Fruit fly (Drosophila melanogaster) whole organism, embryonic: ENCODE data around the gene GCC88.

ENCODE experiments used
- Atf3 ChIP-seq: fragments of 200-800 bp; sonication (Bioruptor generic); optimal IDR thresholded peaks from 3 replicates; lab custom pipeline; 2016; ENCODE audit warnings: missing biosample characterization, missing genetic modification characterization
- CG11093 ChIP-seq: fragments of 200-800 bp; sonication (Bioruptor generic); IDR thresholded peaks from 3 replicates; pipeline ENCODE4 v1.3.6; 2022; ENCODE audit warnings: missing biosample characterization, missing genetic modification characterization
- CG12219 ChIP-seq: fragments of 200-800 bp; sonication (Bioruptor generic); optimal IDR thresholded peaks from 3 replicates; lab custom pipeline; 2018; ENCODE audit warnings: missing biosample characterization, mild to moderate bottlenecking, missing genetic modification characterization
- CG12659 ChIP-seq: fragments of 200-800 bp; sonication (Bioruptor generic); optimal IDR thresholded peaks from 3 replicates; lab custom pipeline; 2017; ENCODE audit warnings: mild to moderate bottlenecking, missing biosample characterization, missing genetic modification reagents, missing genetic modification characterization
- CG15601 ChIP-seq: fragments of 200-800 bp; sonication (Bioruptor generic); optimal IDR thresholded peaks from 3 replicates; lab custom pipeline; 2019; ENCODE audit warnings: missing biosample characterization, mild to moderate bottlenecking, missing genetic modification characterization, moderate library complexity
- CG17361 ChIP-seq: fragments of 200-800 bp; sonication (Bioruptor generic); IDR thresholded peaks from 3 replicates; pipeline ENCODE4 v1.3.6; 2022; ENCODE audit warnings: missing biosample characterization, missing genetic modification characterization
- CG17612 ChIP-seq: fragments of 200-800 bp; sonication (Bioruptor generic); IDR thresholded peaks from 2 replicates; pipeline ENCODE4 v1.3.6; 2022; ENCODE audit warnings: missing biosample characterization, missing genetic modification characterization
- CG2120 ChIP-seq: fragments of 200-800 bp; sonication (Bioruptor generic); optimal IDR thresholded peaks from 3 replicates; lab custom pipeline; 2016; ENCODE audit warnings: missing biosample characterization, missing genetic modification characterization
- CG31441 ChIP-seq: fragments of 200-800 bp; sonication (Bioruptor generic); IDR thresholded peaks from 2 replicates; pipeline ENCODE4 v1.3.6; 2022; ENCODE audit warnings: missing biosample characterization, missing genetic modification characterization
- CG32767 ChIP-seq: fragments of 200-800 bp; sonication (Bioruptor generic); IDR thresholded peaks from 2 replicates; pipeline ENCODE4 v1.3.6; 2022; ENCODE audit warnings: missing biosample characterization, missing genetic modification characterization
- CG3726 ChIP-seq: fragments of 200-800 bp; sonication (Bioruptor generic); IDR thresholded peaks from 3 replicates; pipeline ENCODE4, ENCODE4 v1.3.6; 2022; ENCODE audit warnings: missing biosample characterization, missing genetic modification characterization
- CG43689 ChIP-seq: fragments of 200-800 bp; sonication (Bioruptor generic); IDR thresholded peaks from 2 replicates; pipeline ENCODE4 v1.3.6; 2022; ENCODE audit warnings: missing biosample characterization, missing genetic modification characterization
- CG4707 ChIP-seq: fragments of 200-800 bp; sonication (Bioruptor generic); optimal IDR thresholded peaks from 2 replicates; lab custom pipeline; 2018; ENCODE audit warnings: missing biosample characterization, mild to moderate bottlenecking, missing genetic modification characterization, moderate library complexity
- CG6854 ChIP-seq: fragments of 200-800 bp; sonication (Bioruptor generic); optimal IDR thresholded peaks from 3 replicates; lab custom pipeline; 2017; ENCODE audit warnings: missing biosample characterization, mild to moderate bottlenecking, missing genetic modification characterization
- CG7786 ChIP-seq: fragments of 200-800 bp; sonication (Bioruptor generic); optimal IDR thresholded peaks from 2 replicates; lab custom pipeline; 2016; ENCODE audit warnings: missing biosample characterization, missing genetic modification characterization
- Chrac-16 ChIP-seq: fragments of 200-800 bp; sonication (Bioruptor generic); optimal IDR thresholded peaks from 3 replicates; lab custom pipeline; 2016; ENCODE audit warnings: missing biosample characterization, missing genetic modification characterization
- Dip2 ChIP-seq: fragments of 200-800 bp; sonication (Bioruptor generic); IDR thresholded peaks from 2 replicates; pipeline ENCODE4 v1.3.6; 2022; ENCODE audit warnings: missing biosample characterization, missing genetic modification characterization
- Hand ChIP-seq: fragments of 200-800 bp; sonication (Bioruptor generic); optimal IDR thresholded peaks from 2 replicates; lab custom pipeline; 2017; ENCODE audit warnings: mild to moderate bottlenecking, missing biosample characterization, missing genetic modification reagents, missing genetic modification characterization
- Jarid2 ChIP-seq: fragments of 200-800 bp; sonication (Bioruptor generic); optimal IDR thresholded peaks from 3 replicates; lab custom pipeline; 2017; ENCODE audit warnings: mild to moderate bottlenecking, missing biosample characterization, missing genetic modification reagents, missing genetic modification characterization
- Lpt ChIP-seq: fragments of >200 bp; optimal IDR thresholded peaks from 2 replicates; lab custom pipeline; 2018; ENCODE audit warnings: missing biosample characterization, missing genetic modification characterization
- NC2α ChIP-seq: fragments of 200-800 bp; sonication (Bioruptor generic); optimal IDR thresholded peaks from 2 replicates; lab custom pipeline; 2016; ENCODE audit warnings: missing biosample characterization, missing genetic modification characterization
- Nf-YC ChIP-seq: fragments of 200-800 bp; optimal IDR thresholded peaks from 3 replicates; lab custom pipeline; 2019; ENCODE audit warnings: missing biosample characterization, mild to moderate bottlenecking, missing genetic modification characterization, moderate library complexity
- Opbp ChIP-seq: fragments of 200-800 bp; sonication (Bioruptor generic); IDR thresholded peaks from 3 replicates; pipeline ENCODE4 v1.3.6; 2022; ENCODE audit warnings: missing biosample characterization, missing genetic modification characterization; ENCODE audit not compliant: partially characterized antibody
- TFAM ChIP-seq: fragments of 200-800 bp; sonication (Bioruptor generic); optimal IDR thresholded peaks from 2 replicates; lab custom pipeline; 2017; ENCODE audit warnings: missing biosample characterization, missing genetic modification characterization, inconsistent platforms
- Usf ChIP-seq: fragments of 200-800 bp; sonication (Bioruptor generic); optimal IDR thresholded peaks from 2 replicates; lab custom pipeline; 2017; ENCODE audit warnings: missing genotype, missing biosample characterization, missing genetic modification characterization
- ab ChIP-seq: fragments of 200-800 bp; sonication (Bioruptor generic); optimal IDR thresholded peaks from 2 replicates; lab custom pipeline; 2016; ENCODE audit warnings: missing biosample characterization, missing genetic modification characterization
- abd-A ChIP-seq: fragments of 200-800 bp; sonication (Bioruptor generic); optimal IDR thresholded peaks from 3 replicates; lab custom pipeline; 2019; ENCODE audit warnings: missing biosample characterization, mild to moderate bottlenecking, missing genetic modification characterization, moderate library complexity
- ase ChIP-seq: fragments of 200-800 bp; sonication (Bioruptor generic); IDR thresholded peaks from 3 replicates; pipeline ENCODE4 v1.3.6; 2022; ENCODE audit warnings: missing biosample characterization, missing genetic modification characterization
- ash1 ChIP-seq: fragments of 200-800 bp; sonication (Bioruptor generic); optimal IDR thresholded peaks from 2 replicates; lab custom pipeline; 2018; ENCODE audit warnings: missing biosample characterization, mild to moderate bottlenecking, missing genetic modification characterization
- bcd ChIP-seq: fragments of 200-800 bp; sonication (Bioruptor generic); optimal IDR thresholded peaks from 2 replicates; lab custom pipeline; 2017; ENCODE audit warnings: missing biosample characterization, mild to moderate bottlenecking, missing genetic modification characterization
- chif ChIP-seq, 2 experiments: fragments of 200-800 bp; sonication (Bioruptor generic); optimal IDR thresholded peaks; 3 replicates each; lab custom pipeline; 2016; ENCODE audit warnings: missing biosample characterization in 2 of 2, missing genetic modification characterization in 2 of 2
- croc ChIP-seq: fragments of 200-800 bp; sonication (Bioruptor generic); conservative IDR thresholded peaks from 3 replicates; pipeline ENCODE4 v1.3.6; 2022; ENCODE audit warnings: missing biosample characterization, missing genetic modification characterization
- crol ChIP-seq: fragments of 200-800 bp; sonication (Bioruptor generic); IDR thresholded peaks from 2 replicates; pipeline ENCODE4 v1.3.6; 2022; ENCODE audit warnings: missing biosample characterization, missing genetic modification characterization
- ems ChIP-seq: fragments of 200-800 bp; sonication (Bioruptor generic); optimal IDR thresholded peaks from 3 replicates; lab custom pipeline; 2016; ENCODE audit warnings: missing biosample characterization, missing genetic modification characterization
- gce ChIP-seq: fragments of 200-800 bp; sonication (Bioruptor generic); IDR thresholded peaks from 3 replicates; pipeline ENCODE4 v1.3.6; 2022; ENCODE audit warnings: missing biosample characterization, missing genetic modification characterization
- gro ChIP-seq: fragments of 200-800 bp; sonication (Bioruptor generic); optimal IDR thresholded peaks from 2 replicates; lab custom pipeline; 2016; ENCODE audit warnings: missing biosample characterization, missing genetic modification characterization
- inv ChIP-seq: fragments of 200-800 bp; sonication (Bioruptor generic); IDR thresholded peaks from 2 replicates; pipeline ENCODE4 v1.3.6; 2022; ENCODE audit warnings: missing biosample characterization, missing genetic modification characterization; ENCODE audit not compliant: partially characterized antibody
- lov ChIP-seq, 2 experiments: fragments of 200-800 bp in 1 of 2; fragments of >200 bp in 1 of 2; sonication (Bioruptor generic) in 1 of 2; IDR thresholded peaks in 1 of 2; optimal IDR thresholded peaks in 1 of 2; 2 replicates in 1 of 2; 3 replicates in 1 of 2; pipeline versions ENCODE4 v1.3.6 to Lab custom; 2017 to 2022; ENCODE audit warnings: missing biosample characterization in 1 of 2, missing genetic modification characterization in 1 of 2
- maf-S ChIP-seq: fragments of 200-800 bp; sonication (Bioruptor generic); optimal IDR thresholded peaks from 2 replicates; lab custom pipeline; 2016; ENCODE audit warnings: missing biosample characterization, missing genetic modification characterization
- mld ChIP-seq: fragments of 200-800 bp; sonication (Bioruptor generic); IDR thresholded peaks from 3 replicates; pipeline ENCODE4 v1.3.6; 2022; ENCODE audit warnings: missing biosample characterization, missing genetic modification characterization; ENCODE audit not compliant: partially characterized antibody
- nerfin-1 ChIP-seq: fragments of 200-800 bp; sonication (Bioruptor generic); optimal IDR thresholded peaks from 3 replicates; lab custom pipeline; 2019; ENCODE audit warnings: missing biosample characterization, mild to moderate bottlenecking, missing genetic modification characterization, moderate library complexity
- odd ChIP-seq: fragments of 200-800 bp; sonication (Bioruptor generic); optimal IDR thresholded peaks from 2 replicates; lab custom pipeline; 2017; ENCODE audit warnings: missing biosample characterization, mild to moderate bottlenecking, missing genetic modification characterization
- pfk ChIP-seq: fragments of 200-800 bp; sonication (Bioruptor generic); optimal IDR thresholded peaks from 2 replicates; lab custom pipeline; 2018; ENCODE audit warnings: missing biosample characterization, mild to moderate bottlenecking, missing genetic modification characterization, moderate library complexity
- sc ChIP-seq, 3 experiments: fragments of >200 bp in 2 of 3; fragments of 200-800 bp in 1 of 3; sonication (Bioruptor generic) in 1 of 3; optimal IDR thresholded peaks; 2 replicates in 2 of 3; 3 replicates in 1 of 3; lab custom pipeline; 2017; ENCODE audit warnings: mild to moderate bottlenecking in 1 of 3, missing biosample characterization in 1 of 3, missing genetic modification characterization in 1 of 3, missing genetic modification reagents in 1 of 3
- sens-2 ChIP-seq: fragments of 200-800 bp; sonication (Bioruptor generic); IDR thresholded peaks from 2 replicates; pipeline ENCODE4 v1.3.6; 2022; ENCODE audit warnings: missing biosample characterization, missing genetic modification characterization
- stwl ChIP-seq: fragments of 200-800 bp; sonication (Bioruptor generic); optimal IDR thresholded peaks from 3 replicates; lab custom pipeline; 2018; ENCODE audit warnings: missing biosample characterization, mild to moderate bottlenecking, missing genetic modification characterization, moderate library complexity
- trem ChIP-seq: fragments of 200-800 bp; optimal IDR thresholded peaks from 3 replicates; lab custom pipeline; 2019; ENCODE audit warnings: missing biosample characterization, mild to moderate bottlenecking, missing genetic modification characterization, moderate library complexity
- vvl ChIP-seq: fragments of 200-800 bp; sonication (Bioruptor generic); IDR thresholded peaks from 2 replicates; pipeline ENCODE4 v1.3.6; 2022; ENCODE audit warnings: missing biosample characterization, missing genetic modification characterization

Gene GCC88

dm6 chr3R:11211291-11212061, 18.9 kb downstream of the GCC88 start (continued):
- TF ChIP-seq lov (optimal IDR thresholded peaks at IDR 0.05; lab: Kevin White, UChicago) (no peak), lov (GFP tag; IDR thresholded peaks at IDR 0.05; lab: Robert Waterston, UW) (peak; percentile 71; the same call in 1 of the 3 replicates), CG17612 (peak; percentile 76), CG7786 (GFP tag; lab: Kevin White, UChicago) (peak; percentile 70), croc (GFP tag; lab: Robert Waterston, UW) (peak; percentile 17; the same call in 1 of the 3 replicates), sens-2 (GFP tag; lab: Robert Waterston, UW) (no peak; the same call in 1 of the 2 replicates), ash1 (GFP tag; lab: Kevin White, UChicago) (no peak), Dip2 (GFP tag; lab: Robert Waterston, UW) (no peak), CG12219 (GFP tag; lab: Kevin White, UChicago) (peak; percentile 43), maf-S (peak; percentile 79), abd-A (tag; lab: Kevin White, UChicago) (peak; percentile 82), Opbp (GFP tag; lab: Robert Waterston, UW) (no peak), vvl (GFP tag; lab: Robert Waterston, UW) (peak; percentile 81), crol (GFP tag; lab: Robert Waterston, UW) (peak; percentile 56; the same call in 1 of the 2 replicates), inv (GFP tag; lab: Robert Waterston, UW) (peak; percentile 32; the same call in 1 of the 2 replicates), TFAM (GFP tag; lab: Kevin White, UChicago) (no peak), CG32767 (GFP tag; lab: Robert Waterston, UW) (peak; percentile 53), ase (peak; percentile 74; the same call in 2 of the 3 replicates), CG12659 (GFP tag; lab: Kevin White, UChicago) (peak; percentile 76), Nf-YC (tag; lab: Kevin White, UChicago) (peak; percentile 71), Chrac-16 (GFP tag; lab: Kevin White, UChicago) (peak; percentile 77), nerfin-1 (no peak), bcd (peak; percentile 62), CG6854 (GFP tag; lab: Kevin White, UChicago) (peak; percentile 9), chif (GFP tag; optimal IDR thresholded peaks at IDR 0.05; lab: Kevin White, UChicago) (peak; percentile 55 to 66), Atf3 (GFP tag; lab: Kevin White, UChicago) (peak; percentile 33), CG2120 (peak; percentile 90), stwl (tag; lab: Kevin White, UChicago) (no peak), odd (GFP tag; lab: Kevin White, UChicago) (no peak), gce (no peak), Jarid2 (GFP tag; lab: Kevin White, UChicago) (no peak), ab (no peak), CG4707 (no peak), CG17361 (GFP tag; lab: Robert Waterston, UW) (peak; percentile 66), CG15601 (tag; lab: Kevin White, UChicago) (no peak), CG3726 (peak; percentile 53; the same call in 1 of the 3 replicates), sc (optimal IDR thresholded peaks at IDR 0.05; lab: Kevin White, UChicago) (no peak), sc (GFP tag; optimal IDR thresholded peaks at IDR 0.05; lab: Kevin White, UChicago) (peak; percentile 12), gro (GFP tag; lab: Kevin White, UChicago) (peak; percentile 70), ems (GFP tag; lab: Kevin White, UChicago) (peak; percentile 67), trem (tag; lab: Kevin White, UChicago) (peak; percentile 39), Hand (GFP tag; lab: Kevin White, UChicago) (no peak), CG11093 (GFP tag; lab: Robert Waterston, UW) (peak; percentile 57; the same call in 1 of the 3 replicates), CG31441 (GFP tag; lab: Robert Waterston, UW) (peak; percentile 62), mld (GFP tag; lab: Robert Waterston, UW) (no peak), pfk (GFP tag; lab: Kevin White, UChicago) (no peak), Usf (GFP tag; lab: Kevin White, UChicago) (peak; percentile 20), NC2α (peak; percentile 37), Lpt (GFP tag; lab: Kevin White, UChicago) (no peak), CG43689 (GFP tag; lab: Robert Waterston, UW) (no peak)
